Worm (Caenorhabditis elegans) whole organism, L4/young adult: ENCODE measurements around the gene C16C8.14.

Experiments used
- W03F9.2 ChIP-seq: fragments of 150-350 bp; optimal IDR thresholded peaks from 2 replicates; lab custom pipeline; 2014; ENCODE audit warnings: missing biosample characterization, missing genetic modification characterization
- dao-5 ChIP-seq: sonication (generic microtip); optimal IDR thresholded peaks from 2 replicates; lab custom pipeline; 2016; ENCODE audit warnings: missing genotype, missing genetic modification characterization, moderate library complexity, missing compliant biosample characterization

DNA sequence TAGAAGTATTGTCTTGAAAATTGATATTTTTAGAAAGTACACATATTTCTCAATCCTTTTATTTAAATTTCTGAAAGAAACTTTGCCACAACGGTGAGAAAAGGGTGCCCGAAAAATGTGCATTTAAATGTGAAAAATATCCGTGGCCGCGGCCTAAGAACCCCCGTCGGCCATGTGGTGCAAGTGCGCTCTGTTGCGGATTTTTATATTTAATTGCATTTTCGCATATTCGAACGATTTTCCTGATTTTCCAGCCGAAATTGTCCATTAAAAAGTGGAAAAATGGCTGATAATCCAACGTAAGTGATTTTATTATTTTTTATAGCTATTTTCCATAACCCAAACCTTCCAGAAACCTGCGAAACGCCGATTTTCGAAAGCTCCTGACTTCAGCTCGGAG, 32.6 kb downstream of the C16C8.14 start, which contains the start of gene smu-2:
- TF ChIP-seq W03F9.2 (tag; lab: Kevin White, UChicago) (no peak), dao-5 (tag; lab: Kevin White, UChicago) (no peak)
